Fruit fly (Drosophila melanogaster): ENCODE data around the gene koko.

Gene koko

dm6 chr3R:18404713-18405112 lies 1.9 kb downstream of the koko start, which contains the start of gene CG7685 (continued):
- TF ChIP-seq org-1 (GFP tag; optimal IDR thresholded peaks at IDR 0.05) (peak; percentile 56), CHES-1-like (GFP tag; optimal IDR thresholded peaks at IDR 0.05) (peak; percentile 81), Optix (GFP tag; IDR thresholded peaks at IDR 0.05) (no peak), sd (tag; optimal IDR thresholded peaks at IDR 0.05) (peak; percentile 49), Antp (GFP tag; optimal IDR thresholded peaks at IDR 0.05) (peak; percentile 49), CG6854 (GFP tag; optimal IDR thresholded peaks at IDR 0.05) (no peak), Neu2 (GFP tag; optimal IDR thresholded peaks at IDR 0.05; ENCODE audit: borderline replicate concordance) (no peak), Blimp-1 (GFP tag; optimal IDR thresholded peaks at IDR 0.05) (peak; percentile 38), fd3F (GFP tag; optimal IDR thresholded peaks at IDR 0.05) (peak; percentile 65), jumu (GFP tag; optimal IDR thresholded peaks at IDR 0.05) (peak; percentile 37), salm (tag; optimal IDR thresholded peaks at IDR 0.05) (no peak), CG11560 (tag; IDR thresholded peaks at IDR 0.05) (no peak), tio (GFP tag; optimal IDR thresholded peaks at IDR 0.05) (no peak), bowl (GFP tag; IDR thresholded peaks at IDR 0.05) (no peak), pum (GFP tag; optimal IDR thresholded peaks at IDR 0.05) (peak; percentile 43), CG4328 (GFP tag; optimal IDR thresholded peaks at IDR 0.05) (peak; percentile 55), CG11093 (GFP tag; IDR thresholded peaks at IDR 0.05) (no peak), slbo (GFP tag; IDR thresholded peaks at IDR 0.05) (peak; percentile 78), ems (GFP tag; optimal IDR thresholded peaks at IDR 0.05) (peak; percentile 66), CG12155 (GFP tag; optimal IDR thresholded peaks at IDR 0.05) (peak; percentile 65), ken (GFP tag; IDR thresholded peaks at IDR 0.05) (peak; percentile 48; the same call in 1 of the 3 replicates), da (GFP tag; optimal IDR thresholded peaks at IDR 0.05) (no peak), ash1 (GFP tag; optimal IDR thresholded peaks at IDR 0.05) (peak; percentile 21), kay (GFP tag; optimal IDR thresholded peaks at IDR 0.05) (peak; percentile 35), Opbp (GFP tag; IDR thresholded peaks at IDR 0.05; ENCODE audit: partially characterized antibody) (0 out of 3 replicates have a peak, but pooled peaks have one; percentile 6), Deaf1 (tag; optimal IDR thresholded peaks at IDR 0.05) (peak; percentile 32), CG3407 (GFP tag; optimal IDR thresholded peaks at IDR 0.05) (peak; percentile 23), tll (GFP tag; optimal IDR thresholded peaks at IDR 0.05) (no peak), stwl (tag; optimal IDR thresholded peaks at IDR 0.05) (peak; percentile 89), cg (GFP tag; optimal IDR thresholded peaks at IDR 0.05) (no peak), CG13296 (GFP tag; optimal IDR thresholded peaks at IDR 0.05) (peak; percentile 77), CG10274 (GFP tag; optimal IDR thresholded peaks at IDR 0.05) (no peak), slou (GFP tag; optimal IDR thresholded peaks at IDR 0.05) (no peak), CG10431 (GFP tag; optimal IDR thresholded peaks at IDR 0.05) (peak; percentile 8), Atf-2 (GFP tag; optimal IDR thresholded peaks at IDR 0.05) (peak; percentile 64), lola (GFP tag; optimal IDR thresholded peaks at IDR 0.05) (peak in 1 of 3 experiments; percentile 18), CoRest (tag; optimal IDR thresholded peaks at IDR 0.05) (peak; percentile 59), HLH3B (GFP tag; IDR thresholded peaks at IDR 0.05) (no peak; the same call in 1 of the 2 replicates), Taf1 (GFP tag; IDR thresholded peaks at IDR 0.05) (0 out of 2 replicates have a peak, but pooled peaks have one; percentile 8), CG1024 (GFP tag; IDR thresholded peaks at IDR 0.05) (no peak), CG8924 (tag; optimal IDR thresholded peaks at IDR 0.05) (peak; percentile 75), D19B (GFP tag; optimal IDR thresholded peaks at IDR 0.05) (peak; percentile 10), fu2 (GFP tag; optimal IDR thresholded peaks at IDR 0.05) (peak; percentile 55), CG13424 (tag; optimal IDR thresholded peaks at IDR 0.05) (peak; percentile 66), CG14710 (tag; optimal IDR thresholded peaks at IDR 0.05) (peak; percentile 62), CG30403 (GFP tag; optimal IDR thresholded peaks at IDR 0.05) (peak; percentile 69), CG13775 (GFP tag; optimal IDR thresholded peaks at IDR 0.05) (peak; percentile 53), jigr1 (GFP tag; IDR thresholded peaks at IDR 0.05) (no peak), cato (GFP tag; optimal IDR thresholded peaks at IDR 0.05; ENCODE audit: borderline replicate concordance) (peak; percentile 48), Dek (tag; optimal IDR thresholded peaks at IDR 0.05) (peak; percentile 55)
